Worm (Caenorhabditis elegans): ENCODE measurements around the gene C44B9.3.

Gene C44B9.3

DNA sequence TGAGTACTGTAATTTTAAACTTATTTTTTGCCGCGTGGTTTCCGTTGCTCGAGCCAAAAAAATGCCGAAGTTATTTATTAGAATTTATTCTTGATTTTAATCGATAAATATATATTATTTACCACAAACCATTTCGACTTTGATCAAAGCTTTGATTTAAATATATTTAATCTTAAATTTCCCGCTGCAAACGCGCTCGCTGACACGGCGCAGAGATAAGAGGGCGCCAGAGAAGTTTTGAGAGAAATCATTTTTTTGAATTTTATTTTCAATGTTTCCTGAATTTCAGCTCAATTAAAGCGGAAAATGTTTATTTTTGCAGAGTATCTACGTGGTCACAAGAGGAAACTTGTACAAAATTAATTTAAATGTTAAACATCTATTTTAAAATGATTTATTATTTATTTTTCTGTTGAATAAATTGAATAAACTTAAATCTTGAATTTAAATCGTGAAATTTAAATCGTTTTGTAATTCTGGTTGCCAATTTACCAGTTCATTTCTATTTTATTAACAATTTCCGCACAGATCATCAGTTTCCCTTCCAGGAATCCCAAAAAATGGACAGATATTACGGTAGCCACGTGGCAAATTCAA lies 15.9 kb upstream of the C44B9.3 start, which contains the start of gene com-1:
Gene com-1, plus strand, starts transcription at position 547 of the 597 bp plus-strand sequence.
- no peak for TF ChIP-seq dao-5 (tag; optimal IDR thresholded peaks at IDR 0.05)
- no peak for TF ChIP-seq him-1 (tag; optimal IDR thresholded peaks at IDR 0.05)
- peak; percentile 38 for TF ChIP-seq W03F9.2 (tag; optimal IDR thresholded peaks at IDR 0.05)

ce11 chrIII:10894220-10894619 lies 14.2 kb upstream of the C44B9.3 start, which contains the start of gene fbxb-87:
fbxb-87 (plus strand) TSS chrIII:10894520.
- TF ChIP-seq him-1 (tag; optimal IDR thresholded peaks at IDR 0.05) (no peak), dao-5 (tag; optimal IDR thresholded peaks at IDR 0.05) (no peak), W03F9.2 (tag; optimal IDR thresholded peaks at IDR 0.05) (no peak)

- no peak for TF ChIP-seq him-1 (tag; optimal IDR thresholded peaks at IDR 0.05)
- TF ChIP-seq dao-5 (tag; optimal IDR thresholded peaks at IDR 0.05) = no peak
Observed at ce11 chrIII:10888824-10889223, 8.8 kb upstream of the C44B9.3 start.

ce11 chrIII:10881996-10882395 lies 2.0 kb upstream of the C44B9.3 start:
- TF ChIP-seq him-1 (tag; optimal IDR thresholded peaks at IDR 0.05) = no peak
- TF ChIP-seq dao-5 (tag; optimal IDR thresholded peaks at IDR 0.05) = no peak
- TF ChIP-seq W03F9.2 (tag; optimal IDR thresholded peaks at IDR 0.05) = peak; percentile 50

- TF ChIP-seq W03F9.2 (tag; optimal IDR thresholded peaks at IDR 0.05) (peak; percentile 60), him-1 (tag; optimal IDR thresholded peaks at IDR 0.05) (no peak), dao-5 (tag; optimal IDR thresholded peaks at IDR 0.05) (no peak)
Observed at ce11 chrIII:10881462-10881861, 1.5 kb upstream of the C44B9.3 start, which contains the start of gene athp-1. athp-1 (plus strand) TSS chrIII:10881766.

ce11 chrIII:10877542-10877941 lies 2.4 kb downstream of the C44B9.3 start:
- TF ChIP-seq dao-5 (tag; optimal IDR thresholded peaks at IDR 0.05) = no peak
- no peak for TF ChIP-seq him-1 (tag; optimal IDR thresholded peaks at IDR 0.05)
- TF ChIP-seq W03F9.2 (tag; optimal IDR thresholded peaks at IDR 0.05) = no peak

DNA sequence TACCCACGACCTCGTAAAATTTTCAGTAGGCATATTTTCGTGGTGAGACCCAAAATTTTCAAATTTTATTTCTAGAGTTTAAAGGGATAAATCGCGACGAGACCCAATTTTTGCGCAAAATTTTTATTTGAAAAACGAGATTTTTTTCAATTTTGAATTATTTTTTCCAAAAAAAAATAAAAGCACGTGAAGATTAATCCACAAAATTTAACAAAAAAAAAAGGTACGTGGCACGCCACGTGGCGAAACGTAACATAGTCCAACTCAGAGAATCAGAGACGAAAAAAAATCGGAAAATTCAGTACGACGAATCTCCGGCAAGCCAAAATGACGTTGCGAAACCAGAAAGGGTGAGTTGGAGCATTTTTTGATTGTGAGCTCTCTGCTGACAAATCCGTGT lies 4.9 kb downstream of the C44B9.3 start, which contains the start of gene C44B9.2:
Gene C44B9.2, plus strand, starts transcription at position 301 of the 400 bp plus-strand sequence.
- TF ChIP-seq W03F9.2 (tag; optimal IDR thresholded peaks at IDR 0.05) = no peak
- no peak for TF ChIP-seq him-1 (tag; optimal IDR thresholded peaks at IDR 0.05)
- TF ChIP-seq dao-5 (tag; optimal IDR thresholded peaks at IDR 0.05) = no peak

DNA sequence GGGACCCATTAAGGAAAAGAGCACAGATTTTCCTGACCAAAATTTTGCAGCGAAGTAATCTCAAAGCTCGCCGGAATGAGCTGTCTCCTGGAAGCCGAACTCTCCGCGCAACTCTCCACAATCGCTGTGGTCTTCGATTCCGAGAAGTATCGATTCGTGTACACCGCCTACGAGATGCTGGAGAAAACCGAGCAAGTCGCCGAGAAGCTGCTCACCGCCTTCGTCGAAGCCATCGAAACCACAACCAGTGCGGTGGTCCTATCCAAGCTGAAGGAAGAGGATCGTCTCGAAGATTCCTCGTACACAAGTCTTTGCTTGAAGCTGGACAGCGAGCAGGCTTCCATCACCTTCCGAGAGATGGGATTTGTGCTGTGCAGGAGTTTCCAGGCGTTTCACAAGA lies 9.2 kb downstream of the C44B9.3 start:
- no peak for TF ChIP-seq him-1 (tag; optimal IDR thresholded peaks at IDR 0.05)
- TF ChIP-seq dao-5 (tag; optimal IDR thresholded peaks at IDR 0.05) = no peak
- TF ChIP-seq W03F9.2 (tag; optimal IDR thresholded peaks at IDR 0.05) = no peak

DNA sequence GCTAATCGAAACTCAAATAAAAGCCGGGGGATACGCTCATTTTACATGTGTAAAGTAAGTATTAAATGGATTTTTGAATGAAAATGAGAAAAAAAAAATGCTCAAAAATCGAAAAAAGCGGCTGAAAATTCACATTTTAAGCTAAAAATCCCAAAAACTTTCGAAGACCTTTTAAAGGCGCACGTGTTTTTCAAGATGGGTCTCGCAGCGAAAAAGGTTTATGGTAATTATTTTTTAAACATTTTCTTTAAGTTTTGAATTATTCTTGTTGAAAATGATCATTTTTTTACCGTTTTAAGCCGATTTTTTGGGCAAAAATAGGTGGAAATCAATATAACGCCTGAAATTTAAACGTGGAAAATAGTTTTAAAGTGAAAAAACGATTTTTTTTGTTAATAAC lies 9.8 kb downstream of the C44B9.3 start:
- TF ChIP-seq dao-5 (tag; optimal IDR thresholded peaks at IDR 0.05) = no peak
- TF ChIP-seq him-1 (tag; optimal IDR thresholded peaks at IDR 0.05) = no peak
- TF ChIP-seq W03F9.2 (tag; optimal IDR thresholded peaks at IDR 0.05) = no peak

DNA sequence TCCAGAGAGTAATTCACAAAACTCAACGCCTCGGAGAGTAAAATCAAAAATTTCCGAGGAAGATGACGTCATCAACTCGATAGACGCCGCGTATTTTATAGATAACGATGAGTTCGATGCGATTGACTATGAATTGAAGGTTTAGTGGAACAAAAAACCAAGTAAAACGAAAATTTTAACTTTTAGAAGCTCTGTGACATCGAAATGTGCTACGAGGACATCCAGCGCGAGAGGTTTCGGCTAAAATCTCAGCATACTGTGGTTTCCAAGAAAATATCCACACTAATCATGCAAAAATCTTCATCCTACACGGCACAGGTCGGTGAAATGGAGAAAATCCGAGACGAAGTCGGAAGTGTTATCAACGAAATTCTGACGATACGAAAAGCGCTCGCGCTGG lies 10.4 kb downstream of the C44B9.3 start:
- TF ChIP-seq W03F9.2 (tag; optimal IDR thresholded peaks at IDR 0.05) (no peak), dao-5 (tag; optimal IDR thresholded peaks at IDR 0.05) (no peak), him-1 (tag; optimal IDR thresholded peaks at IDR 0.05) (no peak)

ce11 chrIII:10868653-10869392 lies 11.2 kb downstream of the C44B9.3 start, which contains the start of the genes cey-4 and vps-50:
cey-4 (minus strand) TSS chrIII:10868703.
vps-50 (plus strand) TSS chrIII:10869193.
- no peak for TF ChIP-seq W03F9.2 (tag; optimal IDR thresholded peaks at IDR 0.05)
- no peak for TF ChIP-seq him-1 (tag; optimal IDR thresholded peaks at IDR 0.05)
- TF ChIP-seq dao-5 (tag; optimal IDR thresholded peaks at IDR 0.05) = no peak

DNA sequence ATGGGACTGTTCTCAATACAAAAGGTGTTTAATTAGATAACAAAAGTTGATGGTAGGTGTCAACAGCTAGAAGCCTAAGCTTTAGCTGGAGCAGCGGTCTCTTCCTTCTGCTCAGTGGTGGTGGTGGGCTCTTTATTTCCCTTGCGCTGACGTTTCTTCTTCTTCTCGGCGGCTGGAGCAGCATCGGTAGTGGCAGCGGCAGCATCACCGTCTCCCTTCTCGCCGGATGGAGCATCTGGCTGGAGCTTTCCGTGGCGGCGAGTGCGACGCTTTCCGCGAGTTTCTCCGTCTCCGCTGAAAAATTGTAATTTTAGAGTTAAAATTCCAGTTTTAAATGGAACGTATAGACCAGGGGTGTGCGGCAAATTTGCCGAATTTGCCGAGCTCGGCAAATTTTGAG lies 12.9 kb downstream of the C44B9.3 start:
- no peak for TF ChIP-seq W03F9.2 (tag; optimal IDR thresholded peaks at IDR 0.05)
- TF ChIP-seq dao-5 (tag; optimal IDR thresholded peaks at IDR 0.05) = no peak
- no peak for TF ChIP-seq him-1 (tag; optimal IDR thresholded peaks at IDR 0.05)

ce11 chrIII:10861375-10861774 lies 18.6 kb downstream of the C44B9.3 start:
- TF ChIP-seq W03F9.2 (tag; optimal IDR thresholded peaks at IDR 0.05) = no peak
- TF ChIP-seq dao-5 (tag; optimal IDR thresholded peaks at IDR 0.05) = no peak

DNA sequence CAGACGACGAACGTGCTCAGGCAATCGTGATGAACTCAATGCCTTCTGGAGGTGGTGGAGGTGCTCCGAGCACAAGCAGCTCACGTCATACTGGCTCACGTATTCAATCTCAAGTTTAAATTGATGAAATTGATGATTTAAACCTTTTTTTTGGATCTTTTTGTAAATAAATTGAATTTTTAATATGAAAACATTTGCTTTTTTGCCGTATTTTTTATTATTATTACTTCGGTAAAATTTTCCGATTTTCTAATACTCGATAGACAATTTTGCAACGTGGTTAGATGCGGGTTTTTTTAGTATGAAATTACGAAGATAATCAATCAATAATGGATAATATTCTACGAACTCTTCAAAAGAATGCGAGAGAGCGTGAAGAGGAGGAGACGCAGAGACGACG lies 22.0 kb downstream of the C44B9.3 start, which contains the start of gene oxi-1:
Gene oxi-1, plus strand, starts transcription at position 301 of the 400 bp plus-strand sequence.
- no peak for TF ChIP-seq W03F9.2 (tag; optimal IDR thresholded peaks at IDR 0.05)
- no peak for TF ChIP-seq dao-5 (tag; optimal IDR thresholded peaks at IDR 0.05)
- no peak for TF ChIP-seq him-1 (tag; optimal IDR thresholded peaks at IDR 0.05)
